Worm (Caenorhabditis elegans): ENCODE results near the gene irld-7.

DNA sequence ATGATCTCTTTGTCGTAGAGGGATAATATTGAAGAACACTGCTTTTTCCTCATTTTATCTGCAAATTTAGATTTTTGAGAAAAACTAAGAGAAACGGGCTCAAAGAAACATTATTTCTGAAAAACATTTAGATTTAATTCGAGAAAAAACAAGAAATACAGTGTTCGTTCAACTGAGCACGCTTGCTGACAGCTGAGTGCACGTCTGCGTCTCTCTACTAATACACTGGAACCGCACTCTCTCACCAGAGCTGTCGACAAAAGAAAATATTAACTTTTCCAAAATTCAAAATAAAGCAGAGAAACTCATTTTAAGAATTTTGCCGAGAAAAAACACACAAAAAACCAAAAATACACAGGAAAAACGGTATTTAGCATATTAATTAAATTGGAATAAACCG, 23.1 kb downstream of the irld-7 start, which contains the start of gene drh-1:
- no peak for TF ChIP-seq elt-3 (tag; optimal IDR thresholded peaks at IDR 0.05)
- no peak for TF ChIP-seq zag-1 (tag; optimal IDR thresholded peaks at IDR 0.05)

All from whole organism, L3 larva.